Worm (Caenorhabditis elegans): Measurements from ENCODE around the gene tbg-1.

Gene tbg-1

ce11 chrIII:9621840-9622525 lies 7.0 kb downstream of the tbg-1 start (continued):
- TF ChIP-seq hlh-30 (tag; optimal IDR thresholded peaks at IDR 0.05; ENCODE audit: insufficient read depth) (peak; percentile 55), madf-9 (GFP tag; conservative IDR thresholded peaks at IDR 0.05) (no peak; the same call in 1 of the 2 replicates), nhr-77 (tag; optimal IDR thresholded peaks at IDR 0.05) (peak; percentile 42), sdz-12 (GFP tag; optimal IDR thresholded peaks at IDR 0.05) (no peak), ama-1 (optimal IDR thresholded peaks at IDR 0.05) (no peak), mxl-3 (GFP tag; optimal IDR thresholded peaks at IDR 0.05) (no peak), ztf-11 (tag; optimal IDR thresholded peaks at IDR 0.05) (no peak), T20F7.1 (GFP tag; optimal IDR thresholded peaks at IDR 0.05) (no peak), spr-1 (tag; optimal IDR thresholded peaks at IDR 0.05) (no peak), mes-2 (tag; optimal IDR thresholded peaks at IDR 0.05; ENCODE audit: poor library complexity, severe bottlenecking) (peak; percentile 11), Y105C5A.15 (GFP tag; IDR thresholded peaks at IDR 0.05) (no peak), ceh-20 (GFP tag; IDR thresholded peaks at IDR 0.05) (no peak), egl-43 (GFP tag; IDR thresholded peaks at IDR 0.05) (no peak), fos-1 (tag; optimal IDR thresholded peaks at IDR 0.05) (no peak), pha-4 (GFP tag; IDR thresholded peaks at IDR 0.05) (no peak), pha-4 (tag; optimal IDR thresholded peaks at IDR 0.05) (no peak), lin-29 (GFP tag; IDR thresholded peaks at IDR 0.05) (no peak), nhr-28 (tag; optimal IDR thresholded peaks at IDR 0.05) (peak; percentile 77), unc-130 (GFP tag; optimal IDR thresholded peaks at IDR 0.05) (no peak), Y5F2A.4 (GFP tag; optimal IDR thresholded peaks at IDR 0.05) (no peak), rbr-2 (tag; optimal IDR thresholded peaks at IDR 0.05) (no peak), daf-16 (GFP tag; optimal IDR thresholded peaks at IDR 0.05) (no peak), daf-16 (tag; optimal IDR thresholded peaks at IDR 0.05) (peak; percentile 84), mdl-1 (tag; optimal IDR thresholded peaks at IDR 0.05) (no peak), lin-1 (GFP tag; IDR thresholded peaks at IDR 0.05) (no peak), nhr-10 (tag; optimal IDR thresholded peaks at IDR 0.05) (no peak), snpc-1.2 (GFP tag; IDR thresholded peaks at IDR 0.05) (no peak), madf-5 (GFP tag; IDR thresholded peaks at IDR 0.05) (no peak), daf-12 (tag; optimal IDR thresholded peaks at IDR 0.05) (no peak), Y48G9A.11 (GFP tag; IDR thresholded peaks at IDR 0.05) (no peak), ceh-44 (GFP tag; IDR thresholded peaks at IDR 0.05) (no peak), lim-7 (GFP tag; IDR thresholded peaks at IDR 0.05) (no peak), lsy-2 (tag; optimal IDR thresholded peaks at IDR 0.05) (peak in 1 of 2 experiments; percentile 28), lin-38 (GFP tag; IDR thresholded peaks at IDR 0.05) (no peak), Y75B8A.6 (GFP tag; IDR thresholded peaks at IDR 0.05) (no peak), gei-8 (GFP tag; optimal IDR thresholded peaks at IDR 0.05) (no peak), aly-2 (tag; optimal IDR thresholded peaks at IDR 0.05) (no peak), mep-1 (tag; optimal IDR thresholded peaks at IDR 0.05) (peak; percentile 5), nhr-111 (GFP tag; optimal IDR thresholded peaks at IDR 0.05) (no peak), arid-1 (GFP tag; conservative IDR thresholded peaks at IDR 0.05) (no peak), dpl-1 (GFP tag; optimal IDR thresholded peaks at IDR 0.05) (no peak), mdt-29 (GFP tag; IDR thresholded peaks at IDR 0.05) (no peak), dmd-9 (GFP tag; IDR thresholded peaks at IDR 0.05) (no peak), tra-1 (GFP tag; IDR thresholded peaks at IDR 0.05) (no peak), F44E2.7 (GFP tag; IDR thresholded peaks at IDR 0.05) (no peak), spr-3 (GFP tag; optimal IDR thresholded peaks at IDR 0.05) (no peak)
